Fruit fly (Drosophila melanogaster) whole organism, prepupa: ENCODE data around the gene CG9030.

Experiments
- CG31627 ChIP-seq: fragments of 200-800 bp; sonication (Bioruptor generic); optimal IDR thresholded peaks from 3 replicates; lab custom pipeline; 2016; ENCODE audit warnings: missing biosample characterization, missing genetic modification characterization
- CG6276 ChIP-seq: fragments of 200-800 bp; sonication (Bioruptor generic); optimal IDR thresholded peaks from 2 replicates; lab custom pipeline; 2017; ENCODE audit warnings: missing biosample characterization, mild to moderate bottlenecking, missing genetic modification characterization
- CG8119 ChIP-seq: fragments of 200-800 bp; sonication (Bioruptor generic); IDR thresholded peaks from 3 replicates; pipeline ENCODE4 v1.3.6; 2022; ENCODE audit warnings: missing biosample characterization, missing genetic modification characterization
- OdsH ChIP-seq: fragments of 200-800 bp; sonication (Bioruptor generic); optimal IDR thresholded peaks from 3 replicates; lab custom pipeline; 2016; ENCODE audit warnings: missing biosample characterization, missing genetic modification characterization
- Sox15 ChIP-seq: fragments of 200-800 bp; sonication (Bioruptor generic); optimal IDR thresholded peaks from 3 replicates; lab custom pipeline; 2016; ENCODE audit warnings: missing biosample characterization, missing genetic modification characterization
- spab ChIP-seq: fragments of 200-800 bp; sonication (Bioruptor generic); optimal IDR thresholded peaks from 2 replicates; lab custom pipeline; 2017; ENCODE audit warnings: missing biosample characterization, mild to moderate bottlenecking, missing genetic modification characterization, missing genetic modification reagents

dm6 chrX:14951346-14951862 is 3.5 kb downstream of the CG9030 start:
- TF ChIP-seq spab (GFP tag; lab: Kevin White, UChicago) (no peak), OdsH (GFP tag; lab: Kevin White, UChicago) (no peak), CG31627 (GFP tag; lab: Kevin White, UChicago) (no peak), CG8119 (GFP tag; lab: Robert Waterston, UW) (no peak), Sox15 (GFP tag; lab: Kevin White, UChicago) (no peak), CG6276 (no peak)
